Worm (Caenorhabditis elegans) whole organism, L3 larva: ENCODE measurements around the gene nhr-138.

Experiments used
- R02D3.7 ChIP-seq: fragments of 150-350 bp; optimal IDR thresholded peaks from 2 replicates; lab custom pipeline; 2014; ENCODE audit warnings: missing biosample characterization, missing genetic modification characterization
- ama-1 ChIP-seq: fragments of 150-350 bp; optimal IDR thresholded peaks from 2 replicates; lab custom pipeline; 2018
- elt-1 ChIP-seq: fragments of 150-350 bp; optimal IDR thresholded peaks from 2 replicates; lab custom pipeline; 2014; ENCODE audit warnings: missing biosample characterization, missing genetic modification characterization
- elt-2 ChIP-seq: sonication (generic microtip); optimal IDR thresholded peaks from 2 replicates; lab custom pipeline; 2016; ENCODE audit warnings: missing genetic modification reagents, mild to moderate bottlenecking, missing genetic modification characterization, missing compliant biosample characterization
- elt-3 ChIP-seq, 3 experiments: fragments of 150-350 bp in 1 of 3; sonication (generic microtip) in 2 of 3; optimal IDR thresholded peaks; 2 replicates in 2 of 3; 4 replicates in 1 of 3; lab custom pipeline; 2014 to 2017; ENCODE audit warnings: missing biosample characterization in 3 of 3, missing genetic modification characterization in 3 of 3
- mdl-1 ChIP-seq: fragments of 150-350 bp; optimal IDR thresholded peaks from 2 replicates; lab custom pipeline; 2014; ENCODE audit warnings: missing biosample characterization, missing genetic modification characterization
- nfya-1 ChIP-seq: sonication (generic microtip); optimal IDR thresholded peaks from 2 replicates; lab custom pipeline; 2017; ENCODE audit warnings: missing genetic modification characterization, mild to moderate bottlenecking, missing compliant biosample characterization, antibody characterized with exemption, moderate library complexity; ENCODE audit not compliant: insufficient read depth
- nhr-11 ChIP-seq: fragments of 150-350 bp; optimal IDR thresholded peaks from 2 replicates; lab custom pipeline; 2014; ENCODE audit warnings: missing biosample characterization, missing genetic modification characterization
- nhr-28 ChIP-seq: fragments of 150-350 bp; optimal IDR thresholded peaks from 2 replicates; lab custom pipeline; 2014; ENCODE audit warnings: missing biosample characterization, missing genetic modification characterization
- nhr-77 ChIP-seq: fragments of 150-350 bp; optimal IDR thresholded peaks from 2 replicates; lab custom pipeline; 2014; ENCODE audit warnings: missing biosample characterization, missing genetic modification characterization
- pqm-1 ChIP-seq: fragments of 150-350 bp; optimal IDR thresholded peaks from 2 replicates; lab custom pipeline; 2017; ENCODE audit warnings: missing biosample characterization, missing genetic modification characterization, inconsistent platforms
- sea-2 ChIP-seq: fragments of 150-350 bp; sonication (generic microtip); optimal IDR thresholded peaks from 4 replicates; lab custom pipeline; 2014; ENCODE audit warnings: missing biosample characterization, missing genetic modification reagents, missing genetic modification characterization
- unc-39 ChIP-seq: sonication (generic microtip); optimal IDR thresholded peaks from 4 replicates; lab custom pipeline; 2017; ENCODE audit warnings: missing biosample characterization, missing genetic modification characterization
- ztf-11 ChIP-seq: fragments of 150-350 bp; optimal IDR thresholded peaks from 2 replicates; lab custom pipeline; 2014; ENCODE audit warnings: missing biosample characterization, missing genetic modification characterization

ce11 chrIV:9697869-9698268, 27.2 kb upstream of the nhr-138 start:
- TF ChIP-seq unc-39 (no peak), elt-2 (tag; lab: Kevin White, UChicago) (no peak), ztf-11 (tag; lab: Kevin White, UChicago) (no peak), nhr-11 (no peak), nhr-77 (tag; lab: Kevin White, UChicago) (no peak), pqm-1 (tag; lab: Kevin White, UChicago) (no peak), ama-1 (lab: Kevin White, UChicago) (no peak), elt-1 (no peak), sea-2 (GFP tag; lab: Kevin White, UChicago) (no peak), mdl-1 (no peak), elt-3 (tag; optimal IDR thresholded peaks at IDR 0.05; lab: Kevin White, UChicago) (no peak), nfya-1 (tag; lab: Kevin White, UChicago) (no peak), nhr-28 (tag; lab: Kevin White, UChicago) (no peak), R02D3.7 (tag; lab: Kevin White, UChicago) (no peak)
